Worm (Caenorhabditis elegans) whole organism, late embryonic: ENCODE data around the gene M176.5.
"Not testable (repeated sequence)": the region's sequence is repeated elsewhere in the genome, so short reads cannot be mapped to it uniquely, and the experiment has no call there.

Source experiments
- K02D7.2 ChIP-seq: sonication (generic microtip); optimal IDR thresholded peaks from 2 replicates; lab custom pipeline; 2017; ENCODE audit warnings: mild to moderate bottlenecking, missing genetic modification characterization, missing compliant biosample characterization
- K09A11.1 ChIP-seq: sonication (generic microtip); optimal IDR thresholded peaks from 2 replicates; lab custom pipeline; 2017; ENCODE audit warnings: antibody characterized with exemption, mild to moderate bottlenecking, missing genetic modification characterization, missing compliant biosample characterization; ENCODE audit not compliant: insufficient read depth
- ceh-18 ChIP-seq: sonication (generic microtip); optimal IDR thresholded peaks from 2 replicates; lab custom pipeline; 2016; ENCODE audit warnings: missing genetic modification characterization, missing compliant biosample characterization
- ceh-22 ChIP-seq: sonication (generic microtip); optimal IDR thresholded peaks from 2 replicates; lab custom pipeline; 2017; ENCODE audit warnings: missing biosample characterization, missing genetic modification characterization
- ceh-30 ChIP-seq: fragments of 150-350 bp; optimal IDR thresholded peaks from 2 replicates; lab custom pipeline; 2014; ENCODE audit warnings: missing biosample characterization, missing genetic modification characterization
- ceh-31 ChIP-seq: sonication (generic microtip); optimal IDR thresholded peaks from 2 replicates; lab custom pipeline; 2016; ENCODE audit warnings: missing genetic modification characterization, missing compliant biosample characterization
- ceh-34 ChIP-seq: sonication (generic microtip); optimal IDR thresholded peaks from 2 replicates; lab custom pipeline; 2016; ENCODE audit warnings: mild to moderate bottlenecking, missing genetic modification characterization, missing compliant biosample characterization
- ceh-48 ChIP-seq: sonication (generic microtip); optimal IDR thresholded peaks from 2 replicates; lab custom pipeline; 2016; ENCODE audit warnings: missing genetic modification characterization, inconsistent platforms, missing compliant biosample characterization
- che-1 ChIP-seq: sonication (generic microtip); optimal IDR thresholded peaks from 2 replicates; lab custom pipeline; 2016; ENCODE audit warnings: mild to moderate bottlenecking, missing genetic modification characterization, missing compliant biosample characterization
- dve-1 ChIP-seq: sonication (generic microtip); optimal IDR thresholded peaks from 2 replicates; lab custom pipeline; 2017; ENCODE audit warnings: antibody characterized with exemption, mild to moderate bottlenecking, missing genetic modification characterization, missing compliant biosample characterization
- elt-2 ChIP-seq: sonication (generic microtip); optimal IDR thresholded peaks from 2 replicates; lab custom pipeline; 2016; ENCODE audit warnings: missing genetic modification reagents, missing genetic modification characterization, missing compliant biosample characterization
- ets-4 ChIP-seq: sonication (generic microtip); optimal IDR thresholded peaks from 2 replicates; lab custom pipeline; 2016; ENCODE audit warnings: missing genetic modification characterization, missing compliant biosample characterization
- eyg-1 ChIP-seq: sonication (generic microtip); optimal IDR thresholded peaks from 2 replicates; lab custom pipeline; 2016; ENCODE audit warnings: missing genotype, missing genetic modification characterization, missing compliant biosample characterization
- fax-1 ChIP-seq: sonication (generic microtip); optimal IDR thresholded peaks from 2 replicates; lab custom pipeline; 2016; ENCODE audit warnings: missing genotype, missing genetic modification characterization, missing compliant biosample characterization
- fkh-6 ChIP-seq: sonication (generic microtip); optimal IDR thresholded peaks from 2 replicates; lab custom pipeline; 2016; ENCODE audit warnings: missing genetic modification characterization, missing compliant biosample characterization
- gmeb-2 ChIP-seq: sonication (generic microtip); optimal IDR thresholded peaks from 2 replicates; lab custom pipeline; 2016; ENCODE audit warnings: missing genetic modification characterization, inconsistent platforms, missing compliant biosample characterization
- hlh-13 ChIP-seq: fragments of 200-800 bp; sonication (Bioruptor generic); optimal IDR thresholded peaks from 2 replicates; lab custom pipeline; 2018; ENCODE audit warnings: mild to moderate bottlenecking, missing genetic modification characterization, missing compliant biosample characterization
- hlh-15 ChIP-seq: sonication (generic microtip); optimal IDR thresholded peaks from 2 replicates; lab custom pipeline; 2016; ENCODE audit warnings: missing genetic modification characterization, missing compliant biosample characterization
- hlh-30 ChIP-seq: sonication (generic microtip); optimal IDR thresholded peaks from 2 replicates; lab custom pipeline; 2017; ENCODE audit warnings: antibody characterized with exemption, missing genetic modification characterization, missing compliant biosample characterization; ENCODE audit not compliant: insufficient read depth
- hlh-6 ChIP-seq: sonication (generic microtip); optimal IDR thresholded peaks from 2 replicates; lab custom pipeline; 2016; ENCODE audit warnings: missing genotype, missing genetic modification characterization, missing compliant biosample characterization
- hlh-8 ChIP-seq: sonication (generic microtip); optimal IDR thresholded peaks from 2 replicates; lab custom pipeline; 2016; ENCODE audit warnings: missing genotype, missing genetic modification characterization, missing compliant biosample characterization
- lin-11 ChIP-seq: fragments of 200-800 bp; sonication (Bioruptor generic); optimal IDR thresholded peaks from 2 replicates; lab custom pipeline; 2018; ENCODE audit warnings: mild to moderate bottlenecking, missing genetic modification characterization, missing compliant biosample characterization
- madf-2 ChIP-seq: sonication (generic microtip); optimal IDR thresholded peaks from 2 replicates; lab custom pipeline; 2017; ENCODE audit warnings: missing genetic modification characterization, missing compliant biosample characterization
- mec-3 ChIP-seq: sonication (generic microtip); optimal IDR thresholded peaks from 2 replicates; lab custom pipeline; 2016; ENCODE audit warnings: borderline replicate concordance, missing genetic modification characterization, missing compliant biosample characterization
- nhr-232 ChIP-seq: sonication (generic microtip); optimal IDR thresholded peaks from 2 replicates; lab custom pipeline; 2016; ENCODE audit warnings: missing genetic modification characterization, missing compliant biosample characterization
- npax-4 ChIP-seq: sonication (generic microtip); optimal IDR thresholded peaks from 2 replicates; lab custom pipeline; 2016; ENCODE audit warnings: missing genetic modification characterization, missing compliant biosample characterization
- pag-3 ChIP-seq: sonication (generic microtip); optimal IDR thresholded peaks from 2 replicates; lab custom pipeline; 2016; ENCODE audit warnings: missing compliant biosample characterization, missing genetic modification characterization, borderline replicate concordance
- pat-9 ChIP-seq: fragments of 200-800 bp; sonication (Bioruptor generic); optimal IDR thresholded peaks from 2 replicates; lab custom pipeline; 2018; ENCODE audit warnings: mild to moderate bottlenecking, missing genetic modification characterization, moderate library complexity, missing compliant biosample characterization
- pha-2 ChIP-seq: sonication (generic microtip); optimal IDR thresholded peaks from 2 replicates; lab custom pipeline; 2017; ENCODE audit warnings: mild to moderate bottlenecking, missing genetic modification characterization, missing compliant biosample characterization
- rnt-1 ChIP-seq: sonication (generic microtip); optimal IDR thresholded peaks from 2 replicates; lab custom pipeline; 2016; ENCODE audit warnings: missing genetic modification characterization, missing compliant biosample characterization
- sdc-2 ChIP-seq: sonication (generic microtip); optimal IDR thresholded peaks from 2 replicates; lab custom pipeline; 2016; ENCODE audit warnings: missing genotype, missing genetic modification characterization, missing compliant biosample characterization
- sox-4 ChIP-seq: sonication (generic microtip); optimal IDR thresholded peaks from 2 replicates; lab custom pipeline; 2017; ENCODE audit warnings: mild to moderate bottlenecking, missing genetic modification characterization, inconsistent platforms, missing compliant biosample characterization
- syd-9 ChIP-seq: sonication (generic microtip); optimal IDR thresholded peaks from 2 replicates; lab custom pipeline; 2016; ENCODE audit warnings: mild to moderate bottlenecking, missing genetic modification characterization, moderate library complexity, missing compliant biosample characterization
- unc-3 ChIP-seq, 2 experiments: fragments of 200-800 bp in 1 of 2; sonication (Bioruptor generic) in 1 of 2; sonication (generic microtip) in 1 of 2; conservative IDR thresholded peaks in 1 of 2; optimal IDR thresholded peaks in 1 of 2; 2 replicates each; pipeline versions ENCODE4 v1.3.6 to Lab custom; 2016 to 2022; ENCODE audit warnings: missing compliant biosample characterization in 2 of 2, missing genetic modification characterization in 2 of 2, missing genetic modification reagents in 1 of 2
- unc-42 ChIP-seq: sonication (generic microtip); optimal IDR thresholded peaks from 2 replicates; lab custom pipeline; 2016; ENCODE audit warnings: missing genotype, missing genetic modification characterization, missing compliant biosample characterization
- unc-55 ChIP-seq: sonication (generic microtip); optimal IDR thresholded peaks from 2 replicates; lab custom pipeline; 2017; ENCODE audit warnings: missing biosample characterization, missing genetic modification reagents, missing genetic modification characterization
- zip-5 ChIP-seq: sonication (generic microtip); optimal IDR thresholded peaks from 2 replicates; lab custom pipeline; 2016; ENCODE audit warnings: missing genetic modification characterization, missing compliant biosample characterization
- ztf-16 ChIP-seq: sonication (generic microtip); optimal IDR thresholded peaks from 2 replicates; lab custom pipeline; 2017; ENCODE audit warnings: missing genetic modification characterization, missing compliant biosample characterization

Gene M176.5

DNA sequence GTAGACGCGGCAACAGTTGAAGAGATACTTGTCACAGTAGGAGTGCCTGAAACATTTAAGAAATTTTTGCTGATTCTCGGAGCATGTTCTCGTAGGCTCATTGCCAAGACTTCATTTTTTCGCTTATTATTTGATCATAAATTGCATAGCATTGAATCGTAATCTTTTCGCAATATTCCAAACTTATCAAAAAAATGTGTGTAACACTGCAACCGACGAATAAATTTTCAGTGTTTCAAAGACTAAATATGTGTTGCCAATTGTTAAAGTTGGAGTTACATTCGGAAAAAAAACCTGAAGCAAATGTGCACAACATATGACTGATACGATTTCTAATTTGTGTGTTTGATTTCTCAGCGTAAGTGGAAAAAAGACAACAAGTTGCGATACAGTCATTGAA is 31.9 kb upstream of the M176.5 start, which contains the start of gene R09D1.14:
Gene R09D1.14 (minus strand): TSS at position 101 of the 400 bp plus-strand sequence.
- not testable (repeated sequence) for TF ChIP-seq unc-55 (GFP tag; lab: Kevin White, UChicago); mec-3; eyg-1 (tag; lab: Kevin White, UChicago)

DNA sequence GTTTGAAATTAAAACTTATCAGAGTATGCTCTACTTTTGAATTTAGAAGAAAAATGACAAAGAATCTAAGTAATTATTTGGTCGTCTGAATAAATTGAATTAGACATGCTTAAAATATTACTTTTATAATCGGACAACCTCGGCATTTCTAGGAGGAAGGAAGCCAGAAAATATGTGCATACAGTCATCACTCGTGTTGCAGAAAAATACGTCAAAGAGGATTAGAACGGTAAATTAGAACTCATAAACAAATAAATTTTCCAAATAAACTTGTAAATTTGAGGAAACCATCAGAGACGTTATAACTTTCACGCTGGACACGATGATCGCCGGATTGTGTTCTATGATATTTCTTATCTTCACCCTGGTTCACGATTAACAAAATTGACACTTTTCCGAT is 26.8 kb upstream of the M176.5 start, which contains the start of gene chil-19:
Gene chil-19 (minus strand): TSS at position 101 of the 400 bp plus-strand sequence.
- no peak for TF ChIP-seq dve-1 (tag; lab: Kevin White, UChicago)
- no peak for TF ChIP-seq nhr-232
- no peak for TF ChIP-seq che-1 (tag; lab: Kevin White, UChicago)
- TF ChIP-seq fax-1 (tag; lab: Kevin White, UChicago): no peak
- TF ChIP-seq hlh-8 (tag; lab: Kevin White, UChicago): no peak
- no peak for TF ChIP-seq K02D7.2
- TF ChIP-seq hlh-30: no peak
- no peak for TF ChIP-seq K09A11.1 (tag; lab: Kevin White, UChicago)
- no peak for TF ChIP-seq sdc-2 (tag; lab: Kevin White, UChicago)
- no peak for TF ChIP-seq sox-4 (tag; lab: Kevin White, UChicago)
- no peak for TF ChIP-seq pha-2 (tag; lab: Kevin White, UChicago)
- no peak for TF ChIP-seq hlh-6
- TF ChIP-seq rnt-1 (tag; lab: Kevin White, UChicago): no peak
- no peak for TF ChIP-seq madf-2 (tag; lab: Kevin White, UChicago)
- TF ChIP-seq syd-9 (tag; lab: Kevin White, UChicago): no peak
- no peak for TF ChIP-seq ceh-34
- TF ChIP-seq ceh-31 (tag; lab: Kevin White, UChicago): no peak
- TF ChIP-seq npax-4 (tag; lab: Kevin White, UChicago): no peak
- TF ChIP-seq ceh-48 (tag; lab: Kevin White, UChicago): no peak
- no peak for TF ChIP-seq hlh-13 (GFP tag; lab: Kevin White, UChicago)

DNA sequence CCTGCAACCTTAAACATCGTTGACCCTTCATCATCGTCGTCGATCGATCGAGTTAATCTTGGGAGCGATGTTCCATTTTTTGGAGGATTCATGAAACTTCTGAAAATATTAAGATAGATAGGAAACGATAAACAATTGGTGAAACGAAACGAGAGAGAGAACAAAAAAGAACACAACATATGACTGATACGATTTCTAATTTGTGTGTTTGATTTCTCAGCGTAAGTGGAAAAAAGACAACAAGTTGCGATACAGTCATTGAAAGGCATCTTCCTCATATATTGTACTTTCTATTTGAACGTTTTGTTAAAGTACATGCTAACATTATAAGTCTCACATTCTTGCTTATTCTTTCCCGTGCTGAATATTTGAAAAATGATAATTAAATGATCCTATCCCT is 24.6 kb upstream of the M176.5 start, which contains the start of gene R09D1.12:
Gene R09D1.12 (minus strand): TSS at position 101 of the 400 bp plus-strand sequence.
- not testable (repeated sequence) for TF ChIP-seq pag-3, ceh-18, ceh-48 (tag; lab: Kevin White, UChicago)

DNA sequence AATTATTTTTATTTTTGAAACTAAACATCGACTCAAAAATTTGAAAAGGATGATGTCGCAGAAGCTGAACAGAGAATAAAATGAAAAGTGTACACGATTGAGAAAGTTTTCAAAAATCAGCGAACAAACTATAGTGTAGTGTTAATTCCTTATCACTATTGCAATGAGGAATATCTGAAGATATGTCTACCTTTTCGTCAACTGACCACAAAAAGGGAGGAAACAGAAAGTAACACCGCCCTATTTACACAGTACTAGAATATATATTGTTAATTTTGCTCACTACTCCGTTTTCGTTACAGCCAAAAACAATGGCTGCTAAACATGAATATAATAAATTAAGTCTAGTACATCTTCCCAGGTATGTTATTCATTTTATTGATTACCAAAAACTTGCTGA is 20.4 kb upstream of the M176.5 start, which contains the start of gene chil-18:
Gene chil-18 (plus strand): TSS at position 301 of the 400 bp plus-strand sequence.
- TF ChIP-seq zip-5 (tag; lab: Kevin White, UChicago) (no peak), unc-42 (no peak), lin-11 (tag; lab: Kevin White, UChicago) (no peak), hlh-15 (tag; lab: Kevin White, UChicago) (no peak), ets-4 (no peak), ceh-30 (tag; lab: Kevin White, UChicago) (no peak), pat-9 (no peak), ceh-34 (no peak), pag-3 (tag; lab: Kevin White, UChicago) (no peak), ceh-18 (tag; lab: Kevin White, UChicago) (no peak), ceh-31 (tag; lab: Kevin White, UChicago) (no peak), syd-9 (tag; lab: Kevin White, UChicago) (no peak), fkh-6 (no peak)

DNA sequence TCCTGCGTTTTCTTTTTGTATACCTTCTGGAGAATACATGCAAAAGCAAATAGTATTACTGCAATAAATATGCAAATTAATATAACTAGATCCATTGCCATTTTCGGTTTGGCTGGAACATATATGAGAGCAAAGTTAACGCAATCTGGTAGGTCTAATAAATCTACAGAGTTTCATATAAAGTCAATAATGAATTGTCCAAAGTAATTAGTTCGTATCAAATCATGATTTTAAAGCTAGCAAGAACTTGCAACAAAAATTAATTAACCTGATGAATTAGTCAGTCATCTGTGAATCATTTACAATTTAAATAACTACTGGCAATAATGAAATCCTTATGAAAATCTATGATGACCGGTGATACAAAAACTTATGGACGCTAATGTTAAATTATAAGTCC is 17.8 kb upstream of the M176.5 start, which contains the start of gene R09D1.13:
Gene R09D1.13 (minus strand): TSS at position 101 of the 400 bp plus-strand sequence.
- no peak for TF ChIP-seq ceh-22 (tag; lab: Kevin White, UChicago)
- no peak for TF ChIP-seq ceh-31 (tag; lab: Kevin White, UChicago)
- no peak for TF ChIP-seq pat-9
- TF ChIP-seq ceh-34: no peak
- no peak for TF ChIP-seq ztf-16 (tag; lab: Kevin White, UChicago)
- no peak for TF ChIP-seq unc-3 (GFP tag; conservative IDR thresholded peaks at IDR 0.05; lab: Robert Waterston, UW)
- TF ChIP-seq unc-3 (tag; optimal IDR thresholded peaks at IDR 0.05; lab: Kevin White, UChicago): no peak
- TF ChIP-seq sdc-2 (tag; lab: Kevin White, UChicago): no peak
- no peak for TF ChIP-seq K09A11.1 (tag; lab: Kevin White, UChicago)
- no peak for TF ChIP-seq elt-2 (tag; lab: Kevin White, UChicago)
- TF ChIP-seq gmeb-2 (tag; lab: Kevin White, UChicago): no peak
